Worm (Caenorhabditis elegans) whole organism, mixed stage, embryonic: Measurements from ENCODE around the gene cid-1.

Source experiments
- blmp-1 ChIP-seq: fragments of 150-350 bp; optimal IDR thresholded peaks from 2 replicates; lab custom pipeline; 2014; ENCODE audit warnings: missing biosample characterization, missing genetic modification characterization
- ceh-39 ChIP-seq: fragments of 150-350 bp; optimal IDR thresholded peaks from 2 replicates; lab custom pipeline; 2014; ENCODE audit warnings: missing biosample characterization, missing genetic modification characterization
- elt-1 ChIP-seq: sonication (generic microtip); optimal IDR thresholded peaks from 2 replicates; lab custom pipeline; 2017; ENCODE audit warnings: missing genetic modification characterization, mild to moderate bottlenecking, missing compliant biosample characterization, antibody characterized with exemption, moderate library complexity, borderline replicate concordance; ENCODE audit not compliant: insufficient read depth
- elt-3 ChIP-seq: fragments of 150-350 bp; optimal IDR thresholded peaks from 2 replicates; lab custom pipeline; 2014; ENCODE audit warnings: missing biosample characterization, missing genetic modification characterization
- lsy-2 ChIP-seq: fragments of 150-350 bp; optimal IDR thresholded peaks from 2 replicates; lab custom pipeline; 2014; ENCODE audit warnings: missing biosample characterization, missing genetic modification characterization
- mab-5 ChIP-seq: fragments of 150-350 bp; optimal IDR thresholded peaks from 2 replicates; lab custom pipeline; 2014; ENCODE audit warnings: missing biosample characterization, missing genetic modification characterization
- nhr-12 ChIP-seq: fragments of 150-350 bp; optimal IDR thresholded peaks from 2 replicates; lab custom pipeline; 2014; ENCODE audit warnings: missing biosample characterization, missing genetic modification characterization
- nhr-2 ChIP-seq: fragments of 150-350 bp; optimal IDR thresholded peaks from 2 replicates; lab custom pipeline; 2014; ENCODE audit warnings: missing biosample characterization, missing genetic modification characterization
- nhr-237 ChIP-seq: fragments of 150-350 bp; optimal IDR thresholded peaks from 2 replicates; lab custom pipeline; 2014; ENCODE audit warnings: missing biosample characterization, missing genetic modification characterization
- nhr-28 ChIP-seq: fragments of 150-350 bp; optimal IDR thresholded peaks from 2 replicates; lab custom pipeline; 2014; ENCODE audit warnings: missing biosample characterization, missing genetic modification characterization
- pha-4 ChIP-seq: fragments of 150-350 bp; optimal IDR thresholded peaks from 2 replicates; lab custom pipeline; 2018; ENCODE audit warnings: missing biosample characterization, missing genetic modification reagents, missing genetic modification characterization
- snpc-4 ChIP-seq: fragments of 150-350 bp; optimal IDR thresholded peaks from 2 replicates; lab custom pipeline; 2014; ENCODE audit warnings: missing biosample characterization, missing genetic modification characterization
- unc-62 ChIP-seq: fragments of 150-350 bp; optimal IDR thresholded peaks from 2 replicates; lab custom pipeline; 2014; ENCODE audit warnings: missing biosample characterization, missing genetic modification reagents, missing genetic modification characterization

ce11 chrIII:5160803-5161202 lies 12.9 kb upstream of the cid-1 start:
- TF ChIP-seq pha-4 (tag; lab: Kevin White, UChicago) (no peak), unc-62 (no peak), nhr-237 (tag; lab: Kevin White, UChicago) (no peak), nhr-12 (tag; lab: Kevin White, UChicago) (no peak), mab-5 (tag; lab: Kevin White, UChicago) (no peak), elt-3 (tag; lab: Kevin White, UChicago) (no peak), ceh-39 (tag; lab: Kevin White, UChicago) (no peak), blmp-1 (no peak), lsy-2 (tag; lab: Kevin White, UChicago) (no peak), elt-1 (tag; lab: Kevin White, UChicago) (no peak), nhr-2 (tag; lab: Kevin White, UChicago) (no peak), snpc-4 (tag; lab: Kevin White, UChicago) (no peak), nhr-28 (no peak)
